Fruit fly (Drosophila melanogaster): ENCODE measurements around the gene Dtd.

Gene Dtd

DNA sequence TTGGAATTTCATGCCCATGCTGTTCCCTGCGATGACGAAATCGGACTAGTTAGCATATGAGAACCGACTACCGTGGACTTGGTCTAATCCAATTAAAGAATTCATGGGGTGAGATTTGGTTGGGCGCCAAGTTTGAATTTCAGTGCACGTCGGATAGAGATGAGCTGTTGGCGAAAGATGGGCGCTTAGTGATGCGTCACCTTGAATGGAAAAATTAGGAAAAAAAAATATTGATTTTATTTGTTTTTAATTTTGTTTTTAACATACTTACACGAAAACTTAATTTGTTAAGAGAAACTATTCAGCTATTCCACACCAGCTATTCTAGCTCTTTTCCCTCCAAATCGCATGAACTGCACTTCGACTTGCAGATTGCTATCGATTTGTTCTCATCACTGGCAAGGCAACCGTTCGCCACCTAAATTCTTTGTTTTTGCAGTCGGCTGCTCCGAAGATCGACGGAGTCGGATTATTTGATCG lies 8.2 kb upstream of the Dtd start, which contains the start of the genes ninaG and Sptz (continued):
- TF ChIP-seq sens (GFP tag) (peak; percentile 99), pan (optimal IDR thresholded peaks at IDR 0.05) (no peak), pan (GFP tag; optimal IDR thresholded peaks at IDR 0.05 in 1 of 2, IDR thresholded peaks at IDR 0.05 in 1 of 2) (peak in 1 of 2 experiments; percentile 95), Hr78 (GFP tag; optimal IDR thresholded peaks at IDR 0.05) (no peak), ato (GFP tag; IDR thresholded peaks at IDR 0.05; ENCODE audit: partially characterized antibody) (no peak), lab (GFP tag; optimal IDR thresholded peaks at IDR 0.05) (peak; percentile 94), Dbx (GFP tag; IDR thresholded peaks at IDR 0.05) (peak; percentile 96), CG10274 (GFP tag; optimal IDR thresholded peaks at IDR 0.05) (peak; percentile 62), seq (GFP tag; IDR thresholded peaks at IDR 0.05) (peak; percentile 86), CG32772 (GFP tag; IDR thresholded peaks at IDR 0.05) (peak; percentile 96), CG15011 (GFP tag; optimal IDR thresholded peaks at IDR 0.05) (peak; percentile 75), peb (GFP tag; IDR thresholded peaks at IDR 0.05) (peak; percentile 95), Pdp1 (GFP tag; optimal IDR thresholded peaks at IDR 0.05) (peak; percentile 94 to 97), vfl (GFP tag; optimal IDR thresholded peaks at IDR 0.05) (peak; percentile 95), exex (tag; optimal IDR thresholded peaks at IDR 0.05) (no peak), Ets97D (GFP tag; optimal IDR thresholded peaks at IDR 0.05) (peak; percentile 90), CG43689 (GFP tag; IDR thresholded peaks at IDR 0.05) (peak; percentile 83), CG13624 (GFP tag; optimal IDR thresholded peaks at IDR 0.05) (peak; percentile 95), H2.0 (GFP tag; IDR thresholded peaks at IDR 0.05) (peak; percentile 95), CoRest (tag; optimal IDR thresholded peaks at IDR 0.05) (peak; percentile 95), Side (GFP tag; optimal IDR thresholded peaks at IDR 0.05) (peak; percentile 91), gce (GFP tag; IDR thresholded peaks at IDR 0.05) (peak; percentile 87), ab (GFP tag; optimal IDR thresholded peaks at IDR 0.05) (peak; percentile 90), trh (GFP tag; optimal IDR thresholded peaks at IDR 0.05) (peak; percentile 90), Spps (tag; optimal IDR thresholded peaks at IDR 0.05) (peak; percentile 87), MESR4 (GFP tag; optimal IDR thresholded peaks at IDR 0.05) (no peak), CG9932 (GFP tag; IDR thresholded peaks at IDR 0.05) (peak; percentile 97), Usf (GFP tag; optimal IDR thresholded peaks at IDR 0.05) (peak; percentile 91), CG42726 (GFP tag; IDR thresholded peaks at IDR 0.05; ENCODE audit: partially characterized antibody) (no peak), CG34224 (GFP tag; IDR thresholded peaks at IDR 0.05; ENCODE audit: partially characterized antibody) (peak; percentile 7; the same call in 1 of the 3 replicates), Atf6 (GFP tag; IDR thresholded peaks at IDR 0.05) (peak; percentile 92), gro (GFP tag; optimal IDR thresholded peaks at IDR 0.05) (no peak), Oaz (GFP tag; IDR thresholded peaks at IDR 0.05) (peak; percentile 84), Ptx1 (GFP tag; IDR thresholded peaks at IDR 0.05) (peak; percentile 98), da (GFP tag; optimal IDR thresholded peaks at IDR 0.05) (peak; percentile 86), shn (GFP tag; optimal IDR thresholded peaks at IDR 0.05) (peak; percentile 94), CG18011 (GFP tag; optimal IDR thresholded peaks at IDR 0.05) (peak; percentile 78), z (GFP tag; IDR thresholded peaks at IDR 0.05) (0 out of 3 replicates have a peak, but pooled peaks have one; percentile 34), CG3281 (GFP tag; optimal IDR thresholded peaks at IDR 0.05) (peak; percentile 87), bigmax (GFP tag; optimal IDR thresholded peaks at IDR 0.05) (peak; percentile 18), CG4328 (GFP tag; optimal IDR thresholded peaks at IDR 0.05) (peak; percentile 64), CG32767 (GFP tag; IDR thresholded peaks at IDR 0.05) (peak; percentile 94), nmo (GFP tag; optimal IDR thresholded peaks at IDR 0.05) (peak; percentile 95), CG12744 (GFP tag; optimal IDR thresholded peaks at IDR 0.05) (peak; percentile 92), cg (GFP tag; optimal IDR thresholded peaks at IDR 0.05) (no peak)

Data from whole organism, embryonic.